Worm (Caenorhabditis elegans): ENCODE results near the gene R11E3.1.

ce11 chrIV:4749155-4749554, 40.4 kb upstream of the R11E3.1 start:
- TF ChIP-seq blmp-1 (tag; optimal IDR thresholded peaks at IDR 0.05) (no peak), tlp-1 (tag; optimal IDR thresholded peaks at IDR 0.05) (no peak), snpc-4 (tag; optimal IDR thresholded peaks at IDR 0.05) (no peak), mdl-1 (tag; optimal IDR thresholded peaks at IDR 0.05) (no peak), elt-2 (tag; optimal IDR thresholded peaks at IDR 0.05) (no peak), nhr-20 (tag; optimal IDR thresholded peaks at IDR 0.05) (no peak), nhr-77 (tag; optimal IDR thresholded peaks at IDR 0.05) (no peak), ama-1 (optimal IDR thresholded peaks at IDR 0.05) (no peak), rnt-1 (tag; optimal IDR thresholded peaks at IDR 0.05) (no peak), zag-1 (tag; optimal IDR thresholded peaks at IDR 0.05) (no peak)
